Worm (Caenorhabditis elegans) whole organism, L4/young adult: ENCODE data around the gene F53F4.16.

Source experiments
- W03F9.2 ChIP-seq: fragments of 150-350 bp; optimal IDR thresholded peaks from 2 replicates; lab custom pipeline; 2014; ENCODE audit warnings: missing biosample characterization, missing genetic modification characterization
- dao-5 ChIP-seq: sonication (generic microtip); optimal IDR thresholded peaks from 2 replicates; lab custom pipeline; 2016; ENCODE audit warnings: missing genotype, missing genetic modification characterization, moderate library complexity, missing compliant biosample characterization
- him-1 ChIP-seq: sonication (generic microtip); optimal IDR thresholded peaks from 2 replicates; lab custom pipeline; 2016; ENCODE audit warnings: missing genotype, missing genetic modification reagents, missing genetic modification characterization, missing compliant biosample characterization

- TF ChIP-seq him-1 (tag; lab: Kevin White, UChicago) (no peak), dao-5 (tag; lab: Kevin White, UChicago) (no peak), W03F9.2 (tag; lab: Kevin White, UChicago) (no peak)
Observed at ce11 chrV:13587902-13588301, 33.7 kb downstream of the F53F4.16 start, which contains the start of gene F53F4.17.
